Worm (Caenorhabditis elegans): ENCODE results near the gene Y105C5B.11.
"Not testable (repeated sequence)": the region's sequence is repeated elsewhere in the genome, so short reads cannot be mapped to it uniquely, and the experiment has no call there.

Gene Y105C5B.11

ce11 chrIV:15900158-15900557, 41.1 kb downstream of the Y105C5B.11 start (continued):
- TF ChIP-seq egrh-3 (GFP tag; IDR thresholded peaks at IDR 0.05) (no peak), sdz-38 (tag; optimal IDR thresholded peaks at IDR 0.05) (no peak), lir-1 (GFP tag; conservative IDR thresholded peaks at IDR 0.05) (no peak), C17E4.6 (GFP tag; IDR thresholded peaks at IDR 0.05) (no peak), somi-1 (GFP tag; optimal IDR thresholded peaks at IDR 0.05) (no peak), nfyb-1 (GFP tag; IDR thresholded peaks at IDR 0.05) (no peak), hlh-12 (tag; optimal IDR thresholded peaks at IDR 0.05) (no peak), nhr-120 (GFP tag; IDR thresholded peaks at IDR 0.05) (no peak), ztf-6 (GFP tag; IDR thresholded peaks at IDR 0.05) (no peak), pbrm-1 (GFP tag; IDR thresholded peaks at IDR 0.05) (0 out of 2 replicates have a peak, but pooled peaks have one; percentile 46), zim-3 (tag; optimal IDR thresholded peaks at IDR 0.05) (peak; percentile 83), unc-130 (GFP tag; optimal IDR thresholded peaks at IDR 0.05) (no peak), ceh-58 (GFP tag; IDR thresholded peaks at IDR 0.05) (no peak), mxl-1 (tag; optimal IDR thresholded peaks at IDR 0.05) (no peak)

- TF ChIP-seq ceh-91 (GFP tag; IDR thresholded peaks at IDR 0.05) (peak; percentile 71), hsf-1 (GFP tag; IDR thresholded peaks at IDR 0.05) (peak; percentile 100), attf-3 (GFP tag; conservative IDR thresholded peaks at IDR 0.05) (peak; percentile 81), aptf-2 (GFP tag; conservative IDR thresholded peaks at IDR 0.05) (0 out of 2 replicates have a peak, but pooled peaks have one; percentile 47), C17E4.6 (GFP tag; IDR thresholded peaks at IDR 0.05) (peak; percentile 97), hmg-20 (GFP tag; IDR thresholded peaks at IDR 0.05) (peak; percentile 83; the same call in 1 of the 2 replicates), Y95B8A.8 (GFP tag; IDR thresholded peaks at IDR 0.05) (peak; percentile 98), ceh-40 (GFP tag; IDR thresholded peaks at IDR 0.05) (peak; percentile 98), rcor-1 (GFP tag; IDR thresholded peaks at IDR 0.05) (peak; percentile 99), dox-1 (GFP tag; IDR thresholded peaks at IDR 0.05) (peak; percentile 100; the same call in 1 of the 2 replicates), Y67H2A.10 (GFP tag; conservative IDR thresholded peaks at IDR 0.05) (peak; percentile 99), F39B2.1 (GFP tag; IDR thresholded peaks at IDR 0.05) (peak; percentile 97), Y53G8AR.9 (GFP tag; conservative IDR thresholded peaks at IDR 0.05) (peak; percentile 98), madf-8 (GFP tag; conservative IDR thresholded peaks at IDR 0.05) (peak; percentile 85), egl-44 (GFP tag; IDR thresholded peaks at IDR 0.05) (peak; percentile 95; the same call in 1 of the 2 replicates), Y53F4B.3 (GFP tag; IDR thresholded peaks at IDR 0.05) (peak; percentile 98), bed-1 (GFP tag; IDR thresholded peaks at IDR 0.05) (peak; percentile 97), cebp-1 (GFP tag; IDR thresholded peaks at IDR 0.05) (peak; percentile 92), ekl-4 (GFP tag; IDR thresholded peaks at IDR 0.05) (peak; percentile 98), attf-6 (GFP tag; IDR thresholded peaks at IDR 0.05) (peak; percentile 99), C06A6.2 (GFP tag; conservative IDR thresholded peaks at IDR 0.05) (peak; percentile 86; the same call in 1 of the 2 replicates), ceh-58 (GFP tag; IDR thresholded peaks at IDR 0.05) (peak; percentile 100; the same call in 1 of the 2 replicates), F37B4.10 (GFP tag; IDR thresholded peaks at IDR 0.05) (0 out of 2 replicates have a peak, but pooled peaks have one; percentile 90), egl-18 (GFP tag; IDR thresholded peaks at IDR 0.05) (peak; percentile 98; the same call in 1 of the 2 replicates), nfyb-1 (GFP tag; IDR thresholded peaks at IDR 0.05) (peak; percentile 96; the same call in 1 of the 2 replicates), pbrm-1 (GFP tag; IDR thresholded peaks at IDR 0.05) (peak; percentile 97), let-526 (GFP tag; IDR thresholded peaks at IDR 0.05) (peak; percentile 98), F33H1.4 (GFP tag; IDR thresholded peaks at IDR 0.05) (peak; percentile 71), ceh-100 (GFP tag; IDR thresholded peaks at IDR 0.05) (peak; percentile 93), egrh-3 (GFP tag; IDR thresholded peaks at IDR 0.05) (peak; percentile 96), cebp-2 (GFP tag; IDR thresholded peaks at IDR 0.05) (peak; percentile 97; the same call in 1 of the 2 replicates), Y56A3A.18 (GFP tag; IDR thresholded peaks at IDR 0.05) (peak; percentile 100), nfya-2 (GFP tag; IDR thresholded peaks at IDR 0.05) (peak; percentile 95), madf-6 (GFP tag; IDR thresholded peaks at IDR 0.05) (peak; percentile 93), ztf-25 (GFP tag; IDR thresholded peaks at IDR 0.05) (peak; percentile 97), madf-3 (GFP tag; IDR thresholded peaks at IDR 0.05) (peak; percentile 96), Y79H2A.3 (GFP tag; conservative IDR thresholded peaks at IDR 0.05) (peak; percentile 100), ztf-6 (GFP tag; IDR thresholded peaks at IDR 0.05) (peak; percentile 97)
- not testable (repeated sequence) for TF ChIP-seq cebp-1 (tag; optimal IDR thresholded peaks at IDR 0.05)
Measured at ce11 chrIV:15895861-15896260, 45.4 kb downstream of the Y105C5B.11 start.

Measured in whole organism, young adult.